Worm (Caenorhabditis elegans): ENCODE measurements around the gene mars-1.

- no peak for TF ChIP-seq blmp-1 (tag; optimal IDR thresholded peaks at IDR 0.05; ENCODE audit: insufficient read depth)
- TF ChIP-seq nhr-129 (tag; optimal IDR thresholded peaks at IDR 0.05), result peak; percentile 45
- no peak for TF ChIP-seq skn-1 (tag; optimal IDR thresholded peaks at IDR 0.05)
- no peak for TF ChIP-seq unc-39 (tag; optimal IDR thresholded peaks at IDR 0.05)
- TF ChIP-seq nhr-237 (tag; optimal IDR thresholded peaks at IDR 0.05), result no peak
- TF ChIP-seq ztf-4 (tag; optimal IDR thresholded peaks at IDR 0.05), result no peak
- no peak for TF ChIP-seq nhr-77 (tag; optimal IDR thresholded peaks at IDR 0.05)
- no peak for TF ChIP-seq nhr-12 (tag; optimal IDR thresholded peaks at IDR 0.05)
- TF ChIP-seq nhr-11 (tag; optimal IDR thresholded peaks at IDR 0.05), result no peak
- no peak for TF ChIP-seq lin-39 (tag; optimal IDR thresholded peaks at IDR 0.05)
- TF ChIP-seq sma-3 (GFP tag; optimal IDR thresholded peaks at IDR 0.05), result no peak
- TF ChIP-seq aly-2 (tag; optimal IDR thresholded peaks at IDR 0.05), result no peak
- TF ChIP-seq nhr-25 (tag; optimal IDR thresholded peaks at IDR 0.05), result no peak
- TF ChIP-seq dmd-4 (tag; optimal IDR thresholded peaks at IDR 0.05), result no peak
These were observed 10.1 kb upstream of the mars-1 start for ce11 chrIV:11645354-11645753.

All from whole organism, L2 larva.